Worm (Caenorhabditis elegans) whole organism, mixed stage, embryonic: ENCODE data around the gene W02D7.8.

Experiments used
- elt-3 ChIP-seq: fragments of 150-350 bp; optimal IDR thresholded peaks from 2 replicates; lab custom pipeline; 2014; ENCODE audit warnings: missing biosample characterization, missing genetic modification characterization
- flh-1 ChIP-seq: fragments of 200-800 bp; sonication (Bioruptor generic); optimal IDR thresholded peaks from 2 replicates; lab custom pipeline; 2018; ENCODE audit warnings: mild to moderate bottlenecking, missing genetic modification characterization, moderate library complexity, missing compliant biosample characterization
- lsy-2 ChIP-seq: fragments of 150-350 bp; optimal IDR thresholded peaks from 2 replicates; lab custom pipeline; 2014; ENCODE audit warnings: missing biosample characterization, missing genetic modification characterization
- mab-5 ChIP-seq: fragments of 150-350 bp; optimal IDR thresholded peaks from 2 replicates; lab custom pipeline; 2014; ENCODE audit warnings: missing biosample characterization, missing genetic modification characterization
- mep-1 ChIP-seq: fragments of 150-350 bp; optimal IDR thresholded peaks from 2 replicates; lab custom pipeline; 2017; ENCODE audit warnings: missing biosample characterization, missing genetic modification reagents, missing genetic modification characterization, inconsistent platforms
- nhr-12 ChIP-seq: fragments of 150-350 bp; optimal IDR thresholded peaks from 2 replicates; lab custom pipeline; 2014; ENCODE audit warnings: missing biosample characterization, missing genetic modification characterization
- nhr-237 ChIP-seq: fragments of 150-350 bp; optimal IDR thresholded peaks from 2 replicates; lab custom pipeline; 2014; ENCODE audit warnings: missing biosample characterization, missing genetic modification characterization
- pha-4 ChIP-seq: fragments of 150-350 bp; optimal IDR thresholded peaks from 2 replicates; lab custom pipeline; 2018; ENCODE audit warnings: missing biosample characterization, missing genetic modification reagents, missing genetic modification characterization
- ztf-11 ChIP-seq: fragments of 150-350 bp; optimal IDR thresholded peaks from 2 replicates; lab custom pipeline; 2014; ENCODE audit warnings: missing biosample characterization, missing genetic modification characterization

DNA sequence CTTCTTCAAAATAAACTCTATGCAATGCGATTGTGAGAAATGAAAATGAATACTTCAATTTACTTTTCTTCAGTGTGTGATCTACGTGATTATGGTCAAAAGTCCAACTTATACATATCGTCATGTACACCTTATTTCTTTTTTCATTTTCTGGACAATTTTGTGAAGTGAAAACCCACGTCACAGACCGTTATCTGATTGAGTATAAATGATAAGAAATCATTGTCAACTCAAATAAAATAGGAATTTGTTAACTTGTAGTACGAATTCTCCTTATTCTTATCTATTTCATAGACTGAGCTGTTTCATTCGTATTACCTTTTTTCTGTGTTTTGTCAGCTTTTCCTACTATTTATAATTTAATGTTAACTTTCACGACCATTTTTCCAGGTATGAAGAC is 34.3 kb downstream of the W02D7.8 start, which contains the start of gene asp-5:
- TF ChIP-seq lsy-2 (tag; lab: Kevin White, UChicago) (no peak), nhr-12 (tag; lab: Kevin White, UChicago) (no peak), flh-1 (no peak), mab-5 (tag; lab: Kevin White, UChicago) (no peak), pha-4 (tag; lab: Kevin White, UChicago) (no peak), ztf-11 (tag; lab: Kevin White, UChicago) (no peak), nhr-237 (tag; lab: Kevin White, UChicago) (no peak), mep-1 (no peak), elt-3 (no peak)
